Fruit fly (Drosophila melanogaster): Measurements from ENCODE around the gene CG14963.

CG14963 gene

DNA sequence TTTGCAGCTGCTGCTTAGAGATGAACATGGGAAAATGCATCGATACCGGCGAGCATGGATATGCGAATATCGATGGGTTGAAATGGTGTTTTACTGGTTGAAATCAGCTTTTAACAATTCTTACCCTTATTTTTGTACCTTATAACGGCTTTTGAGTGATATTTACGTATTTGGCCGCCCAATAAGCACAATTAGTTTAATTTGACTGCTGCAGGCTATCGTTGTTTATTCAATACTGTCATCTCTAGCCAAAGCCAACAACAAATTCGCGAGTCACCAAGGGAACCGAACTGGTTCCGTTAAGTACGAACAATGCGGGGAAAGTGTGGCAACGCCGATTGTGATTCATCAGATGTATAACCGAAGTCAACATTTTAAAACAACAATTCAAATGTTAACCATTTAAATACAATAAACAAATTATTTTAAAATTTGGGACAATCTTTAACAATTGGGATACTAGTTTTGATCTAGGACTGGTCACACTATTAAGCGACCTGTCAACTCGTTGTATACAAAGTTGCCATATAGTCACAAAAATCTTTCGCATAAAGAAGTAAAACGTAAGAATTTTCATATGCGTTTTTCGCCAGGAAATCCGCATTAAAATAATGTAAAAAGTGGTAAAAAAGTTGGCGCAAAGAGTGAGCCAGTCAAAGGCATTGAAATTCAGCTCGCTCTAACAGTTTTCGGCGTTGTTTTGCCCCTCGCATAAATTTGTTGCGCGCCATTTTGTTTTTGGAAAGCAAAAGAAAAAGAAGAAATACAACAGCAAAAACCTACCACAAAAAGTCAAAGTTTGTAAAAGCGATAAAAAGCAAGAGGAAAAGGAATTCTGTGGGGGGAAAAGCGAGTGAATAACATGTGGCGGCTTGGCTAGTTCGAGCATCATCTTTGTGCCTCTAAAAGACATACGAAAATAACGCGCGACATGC lies 24.0 kb downstream of the CG14963 start, which contains the start of the genes Usp5 and BtbVII (continued):
- TF ChIP-seq slbo (GFP tag; IDR thresholded peaks at IDR 0.05): peak; percentile 64
- TF ChIP-seq Hand (GFP tag; optimal IDR thresholded peaks at IDR 0.05): no peak
- TF ChIP-seq CG31388 (GFP tag; optimal IDR thresholded peaks at IDR 0.05): no peak
- no peak for TF ChIP-seq CG6175 (GFP tag; IDR thresholded peaks at IDR 0.05)
- peak; percentile 99 for TF ChIP-seq chinmo (GFP tag; IDR thresholded peaks at IDR 0.05; ENCODE audit: partially characterized antibody)
- TF ChIP-seq odd (GFP tag; optimal IDR thresholded peaks at IDR 0.05): no peak
- TF ChIP-seq Fer1 (GFP tag; optimal IDR thresholded peaks at IDR 0.05): peak; percentile 59
- peak; percentile 65 for TF ChIP-seq gem (tag; optimal IDR thresholded peaks at IDR 0.05)
- peak; percentile 98 for TF ChIP-seq phol (tag; optimal IDR thresholded peaks at IDR 0.05)
- peak; percentile 86 for TF ChIP-seq tna (GFP tag; IDR thresholded peaks at IDR 0.05; ENCODE audit: partially characterized antibody)
- TF ChIP-seq Myb (GFP tag; optimal IDR thresholded peaks at IDR 0.05): peak; percentile 46
- no peak for TF ChIP-seq CG12071 (GFP tag; optimal IDR thresholded peaks at IDR 0.05)
- peak; percentile 39 for TF ChIP-seq CG10654 (GFP tag; optimal IDR thresholded peaks at IDR 0.05)
- TF ChIP-seq CG30431 (GFP tag; optimal IDR thresholded peaks at IDR 0.05): peak; percentile 6
- peak; percentile 50; the same call in 1 of the 2 replicates for TF ChIP-seq CG4404 (GFP tag; IDR thresholded peaks at IDR 0.05)
- no peak for TF ChIP-seq Asciz (GFP tag; optimal IDR thresholded peaks at IDR 0.05)
- TF ChIP-seq Dref (GFP tag; IDR thresholded peaks at IDR 0.05): peak; percentile 37; the same call in 1 of the 2 replicates
- TF ChIP-seq NK7.1 (GFP tag; optimal IDR thresholded peaks at IDR 0.05): peak; percentile 32
- peak; percentile 61 for TF ChIP-seq stwl (tag; optimal IDR thresholded peaks at IDR 0.05)
- peak; percentile 90 for TF ChIP-seq Sin3A (optimal IDR thresholded peaks at IDR 0.05)
- TF ChIP-seq al (GFP tag; IDR thresholded peaks at IDR 0.05): peak; percentile 36; the same call in 1 of the 2 replicates
- TF ChIP-seq CG13624 (GFP tag; optimal IDR thresholded peaks at IDR 0.05): peak; percentile 70
- no peak for TF ChIP-seq nau (GFP tag; optimal IDR thresholded peaks at IDR 0.05)
- TF ChIP-seq Opbp (GFP tag; IDR thresholded peaks at IDR 0.05; ENCODE audit: partially characterized antibody): peak; percentile 87; the same call in 2 of the 3 replicates
- TF ChIP-seq Rfx (GFP tag; IDR thresholded peaks at IDR 0.05): peak; percentile 76
- TF ChIP-seq dan (GFP tag; IDR thresholded peaks at IDR 0.05): no peak
- peak; percentile 47 to 49 for TF ChIP-seq Hr51 (GFP tag; optimal IDR thresholded peaks at IDR 0.05)
- no peak for TF ChIP-seq CG7928 (GFP tag; optimal IDR thresholded peaks at IDR 0.05)
- 0 out of 3 replicates have a peak, but pooled peaks have one; percentile 15 for TF ChIP-seq otp (GFP tag; IDR thresholded peaks at IDR 0.05)
- TF ChIP-seq Taf1 (GFP tag; IDR thresholded peaks at IDR 0.05): peak; percentile 48
- TF ChIP-seq CG12219 (GFP tag; optimal IDR thresholded peaks at IDR 0.05): peak; percentile 44
- no peak for TF ChIP-seq seq (GFP tag; IDR thresholded peaks at IDR 0.05)
- peak; percentile 50 for TF ChIP-seq CG10366 (GFP tag; IDR thresholded peaks at IDR 0.05)
- peak; percentile 18 for TF ChIP-seq twi (tag; optimal IDR thresholded peaks at IDR 0.05)
- TF ChIP-seq ac (GFP tag; optimal IDR thresholded peaks at IDR 0.05): peak; percentile 67
- peak; percentile 44 for TF ChIP-seq CG3281 (GFP tag; optimal IDR thresholded peaks at IDR 0.05)
- TF ChIP-seq pum (GFP tag; optimal IDR thresholded peaks at IDR 0.05): peak; percentile 50
- TF ChIP-seq pho (GFP tag; optimal IDR thresholded peaks at IDR 0.05): peak; percentile 57
- TF ChIP-seq Deaf1 (tag; optimal IDR thresholded peaks at IDR 0.05): no peak
- TF ChIP-seq CG30403 (GFP tag; optimal IDR thresholded peaks at IDR 0.05): peak; percentile 69
- TF ChIP-seq Camta (GFP tag; optimal IDR thresholded peaks at IDR 0.05): peak; percentile 43
- peak; percentile 39 for TF ChIP-seq CG13296 (GFP tag; optimal IDR thresholded peaks at IDR 0.05)
- peak; percentile 48; the same call in 1 of the 2 replicates for TF ChIP-seq Adf1 (GFP tag; IDR thresholded peaks at IDR 0.05)
- peak; percentile 39 for TF ChIP-seq CG15269 (tag; optimal IDR thresholded peaks at IDR 0.05)
- TF ChIP-seq caup (GFP tag; optimal IDR thresholded peaks at IDR 0.05; ENCODE audit: severe bottlenecking): peak; percentile 34
- no peak for TF ChIP-seq sima (GFP tag; optimal IDR thresholded peaks at IDR 0.05)
- TF ChIP-seq CG7556 (GFP tag; optimal IDR thresholded peaks at IDR 0.05): no peak
- TF ChIP-seq ATbp (GFP tag; optimal IDR thresholded peaks at IDR 0.05): peak; percentile 22
